Fruit fly (Drosophila melanogaster) whole organism, prepupa: ENCODE results near the gene RabX5.

ENCODE experiments used
- CG32006 ChIP-seq: fragments of 200-800 bp; sonication (Bioruptor generic); optimal IDR thresholded peaks from 3 replicates; lab custom pipeline; 2017; ENCODE audit warnings: missing biosample characterization, mild to moderate bottlenecking, missing genetic modification characterization
- CG6854 ChIP-seq: fragments of 200-800 bp; sonication (Bioruptor generic); optimal IDR thresholded peaks from 2 replicates; lab custom pipeline; 2017; ENCODE audit warnings: missing biosample characterization, mild to moderate bottlenecking, missing genetic modification characterization
- CG8319 ChIP-seq: fragments of 200-800 bp; sonication (Bioruptor generic); optimal IDR thresholded peaks from 3 replicates; lab custom pipeline; 2016; ENCODE audit warnings: missing biosample characterization, missing genetic modification characterization
- Ets21C ChIP-seq: fragments of 200-800 bp; sonication (Bioruptor generic); optimal IDR thresholded peaks from 3 replicates; lab custom pipeline; 2016; ENCODE audit warnings: missing biosample characterization, missing genetic modification characterization
- Gug ChIP-seq: fragments of 200-800 bp; sonication (Bioruptor generic); IDR thresholded peaks from 2 replicates; pipeline ENCODE4 v1.3.6; 2022; ENCODE audit warnings: missing biosample characterization, missing genetic modification characterization
- Hr39 ChIP-seq: fragments of 200-800 bp; sonication (Bioruptor generic); optimal IDR thresholded peaks from 2 replicates; lab custom pipeline; 2016; ENCODE audit warnings: missing biosample characterization, missing genetic modification characterization
- Lpt ChIP-seq: fragments of 200-800 bp; sonication (Bioruptor generic); optimal IDR thresholded peaks from 3 replicates; lab custom pipeline; 2016; ENCODE audit warnings: missing biosample characterization, missing genetic modification characterization
- Smox ChIP-seq: fragments of 200-800 bp; sonication (Bioruptor generic); optimal IDR thresholded peaks from 3 replicates; lab custom pipeline; 2016; ENCODE audit warnings: missing biosample characterization, missing genetic modification characterization
- cyc ChIP-seq: fragments of 200-800 bp; sonication (Bioruptor generic); optimal IDR thresholded peaks from 3 replicates; lab custom pipeline; 2016; ENCODE audit warnings: missing biosample characterization, missing genetic modification characterization
- spab ChIP-seq: fragments of 200-800 bp; sonication (Bioruptor generic); optimal IDR thresholded peaks from 2 replicates; lab custom pipeline; 2017; ENCODE audit warnings: missing biosample characterization, mild to moderate bottlenecking, missing genetic modification characterization, missing genetic modification reagents

dm6 chr3L:1639185-1639812, 30.6 kb downstream of the RabX5 start, which contains the start of the genes Mettl2 and Bgb:
- TF ChIP-seq CG8319 (GFP tag; lab: Kevin White, UChicago) (peak; percentile 64), CG6854 (GFP tag; lab: Kevin White, UChicago) (no peak), spab (GFP tag; lab: Kevin White, UChicago) (no peak), cyc (GFP tag; lab: Kevin White, UChicago) (peak; percentile 88), Gug (peak; percentile 68; the same call in 1 of the 2 replicates), Ets21C (peak; percentile 85), Lpt (GFP tag; lab: Kevin White, UChicago) (no peak), CG32006 (GFP tag; lab: Kevin White, UChicago) (peak; percentile 72), Smox (GFP tag; lab: Kevin White, UChicago) (peak; percentile 73), Hr39 (peak; percentile 90)
